Fruit fly (Drosophila melanogaster) whole organism, embryonic: Measurements from ENCODE around the gene Sld5.
A peak's percentile ranks its signal among the peaks of the same experiment; 100 is the strongest.

Experiments used
- BtbVII ChIP-seq: fragments of 200-800 bp; sonication (Bioruptor generic); optimal IDR thresholded peaks from 3 replicates; lab custom pipeline; 2017; ENCODE audit warnings: missing biosample characterization, mild to moderate bottlenecking, missing genetic modification characterization
- CG10209 ChIP-seq: fragments of 200-800 bp; sonication (Bioruptor generic); optimal IDR thresholded peaks from 3 replicates; lab custom pipeline; 2017; ENCODE audit warnings: missing biosample characterization, mild to moderate bottlenecking, missing genetic modification characterization, missing genetic modification reagents
- CG10431 ChIP-seq: fragments of 200-800 bp; sonication (Bioruptor generic); optimal IDR thresholded peaks from 3 replicates; lab custom pipeline; 2018; ENCODE audit warnings: missing biosample characterization, mild to moderate bottlenecking, missing genetic modification characterization
- CG10462 ChIP-seq: fragments of 200-800 bp; sonication (Bioruptor generic); optimal IDR thresholded peaks from 2 replicates; lab custom pipeline; 2016; ENCODE audit warnings: missing biosample characterization, missing genetic modification characterization
- CG11247 ChIP-seq: fragments of 200-800 bp; sonication (Bioruptor generic); IDR thresholded peaks from 2 replicates; pipeline ENCODE4 v1.3.6; 2022; ENCODE audit warnings: missing biosample characterization, missing genetic modification characterization
- CG11398 ChIP-seq: fragments of 200-800 bp; sonication (Bioruptor generic); optimal IDR thresholded peaks from 2 replicates; lab custom pipeline; 2016; ENCODE audit warnings: missing biosample characterization, missing genetic modification characterization
- CG11456 ChIP-seq: fragments of 200-800 bp; sonication (Bioruptor generic); IDR thresholded peaks from 3 replicates; pipeline ENCODE4 v1.3.6; 2022; ENCODE audit warnings: missing biosample characterization, missing genetic modification characterization
- CG14014 ChIP-seq: fragments of 200-800 bp; sonication (Bioruptor generic); IDR thresholded peaks from 2 replicates; pipeline ENCODE4 v1.3.6; 2022; ENCODE audit warnings: missing biosample characterization, missing genetic modification characterization
- CG14050 ChIP-seq: fragments of 200-800 bp; sonication (Bioruptor generic); IDR thresholded peaks from 3 replicates; pipeline ENCODE4 v1.3.6; 2022; ENCODE audit warnings: missing biosample characterization, missing genetic modification characterization
- CG14667 ChIP-seq: fragments of 200-800 bp; sonication (Bioruptor generic); IDR thresholded peaks from 2 replicates; pipeline ENCODE4 v1.3.6; 2022; ENCODE audit warnings: missing biosample characterization, missing genetic modification characterization
- CG15601 ChIP-seq: fragments of 200-800 bp; sonication (Bioruptor generic); optimal IDR thresholded peaks from 3 replicates; lab custom pipeline; 2019; ENCODE audit warnings: missing biosample characterization, mild to moderate bottlenecking, missing genetic modification characterization, moderate library complexity
- CG31224 ChIP-seq: fragments of 200-800 bp; sonication (Bioruptor generic); IDR thresholded peaks from 2 replicates; pipeline ENCODE4 v1.3.6; 2022; ENCODE audit warnings: missing biosample characterization, missing genetic modification characterization
- CG31441 ChIP-seq: fragments of 200-800 bp; sonication (Bioruptor generic); IDR thresholded peaks from 2 replicates; pipeline ENCODE4 v1.3.6; 2022; ENCODE audit warnings: missing biosample characterization, missing genetic modification characterization
- CG3281 ChIP-seq: fragments of 200-800 bp; sonication (Bioruptor generic); optimal IDR thresholded peaks from 3 replicates; lab custom pipeline; 2017; ENCODE audit warnings: missing biosample characterization, mild to moderate bottlenecking, missing genetic modification characterization
- CG4404 ChIP-seq: fragments of 200-800 bp; sonication (Bioruptor generic); IDR thresholded peaks from 2 replicates; pipeline ENCODE4 v1.3.6; 2022; ENCODE audit warnings: missing biosample characterization, missing genetic modification characterization
- CG6854 ChIP-seq: fragments of 200-800 bp; sonication (Bioruptor generic); optimal IDR thresholded peaks from 3 replicates; lab custom pipeline; 2017; ENCODE audit warnings: missing biosample characterization, mild to moderate bottlenecking, missing genetic modification characterization
- CG8944 ChIP-seq: fragments of 200-800 bp; sonication (Bioruptor generic); optimal IDR thresholded peaks from 3 replicates; lab custom pipeline; 2016; ENCODE audit warnings: missing biosample characterization, missing genetic modification characterization
- CG9727 ChIP-seq: fragments of 200-800 bp; sonication (Bioruptor generic); optimal IDR thresholded peaks from 3 replicates; lab custom pipeline; 2017; ENCODE audit warnings: missing biosample characterization, mild to moderate bottlenecking, missing genetic modification characterization
- CG9817 ChIP-seq: fragments of 200-800 bp; sonication (Bioruptor generic); optimal IDR thresholded peaks from 2 replicates; lab custom pipeline; 2018; ENCODE audit warnings: missing biosample characterization, mild to moderate bottlenecking, missing genetic modification characterization, moderate library complexity
- CG9876 ChIP-seq: fragments of 200-800 bp; sonication (Bioruptor generic); optimal IDR thresholded peaks from 2 replicates; lab custom pipeline; 2016; ENCODE audit warnings: missing biosample characterization, missing genetic modification characterization
- CHES-1-like ChIP-seq: fragments of 200-800 bp; sonication (Bioruptor generic); optimal IDR thresholded peaks from 2 replicates; lab custom pipeline; 2016; ENCODE audit warnings: missing biosample characterization, missing genetic modification characterization
- Dfd ChIP-seq, 2 experiments: fragments of >200 bp; optimal IDR thresholded peaks; 2 replicates each; lab custom pipeline; 2017; ENCODE audit warnings: missing biosample characterization in 2 of 2, missing genetic modification characterization in 2 of 2
- Ets65A ChIP-seq: fragments of 200-800 bp; sonication (Bioruptor generic); peaks from one replicate; lab custom pipeline; 2016; ENCODE audit warnings: missing biosample characterization, missing genetic modification characterization
- H15 ChIP-seq: fragments of 200-800 bp; sonication (Bioruptor generic); IDR thresholded peaks from 3 replicates; pipeline ENCODE4 v1.3.6; 2022; ENCODE audit warnings: missing biosample characterization, missing genetic modification characterization
- HLHmδ ChIP-seq: fragments of 200-800 bp; sonication (Bioruptor generic); optimal IDR thresholded peaks from 2 replicates; lab custom pipeline; 2018; ENCODE audit warnings: missing biosample characterization, mild to moderate bottlenecking, missing genetic modification characterization, moderate library complexity
- HmgD ChIP-seq: fragments of 200-800 bp; sonication (Bioruptor generic); optimal IDR thresholded peaks from 3 replicates; lab custom pipeline; 2016; ENCODE audit warnings: missing biosample characterization, missing genetic modification characterization
- Hmx ChIP-seq: fragments of 200-800 bp; sonication (Bioruptor generic); optimal IDR thresholded peaks from 2 replicates; lab custom pipeline; 2016; ENCODE audit warnings: missing biosample characterization, missing genetic modification characterization
- Hr39 ChIP-seq: fragments of >200 bp; optimal IDR thresholded peaks from 2 replicates; lab custom pipeline; 2017
- Jarid2 ChIP-seq: fragments of 200-800 bp; sonication (Bioruptor generic); optimal IDR thresholded peaks from 3 replicates; lab custom pipeline; 2017; ENCODE audit warnings: mild to moderate bottlenecking, missing biosample characterization, missing genetic modification reagents, missing genetic modification characterization
- MESR4 ChIP-seq: fragments of 200-800 bp; sonication (Bioruptor generic); optimal IDR thresholded peaks from 2 replicates; lab custom pipeline; 2018; ENCODE audit warnings: missing biosample characterization, mild to moderate bottlenecking, missing genetic modification characterization, moderate library complexity
- Med ChIP-seq: fragments of 200-800 bp; sonication (Bioruptor generic); peaks from one replicate; lab custom pipeline; 2016; ENCODE audit warnings: missing biosample characterization, missing genetic modification characterization, mild to moderate bottlenecking, inconsistent platforms, moderate library complexity
- NC2α ChIP-seq: fragments of 200-800 bp; sonication (Bioruptor generic); optimal IDR thresholded peaks from 2 replicates; lab custom pipeline; 2016; ENCODE audit warnings: missing biosample characterization, missing genetic modification characterization
- Opbp ChIP-seq: fragments of 200-800 bp; sonication (Bioruptor generic); IDR thresholded peaks from 3 replicates; pipeline ENCODE4 v1.3.6; 2022; ENCODE audit warnings: missing biosample characterization, missing genetic modification characterization; ENCODE audit not compliant: partially characterized antibody
- Sry-β ChIP-seq: fragments of 200-800 bp; sonication (Bioruptor generic); optimal IDR thresholded peaks from 2 replicates; lab custom pipeline; 2018; ENCODE audit warnings: missing biosample characterization, mild to moderate bottlenecking, missing genetic modification characterization, moderate library complexity
- Ssrp ChIP-seq: fragments of 200-800 bp; sonication (Bioruptor generic); optimal IDR thresholded peaks from 2 replicates; lab custom pipeline; 2018; ENCODE audit warnings: missing biosample characterization, mild to moderate bottlenecking, missing genetic modification characterization, moderate library complexity
- chif ChIP-seq, 2 experiments: fragments of 200-800 bp; sonication (Bioruptor generic); optimal IDR thresholded peaks; 3 replicates each; lab custom pipeline; 2016; ENCODE audit warnings: missing biosample characterization in 2 of 2, missing genetic modification characterization in 2 of 2
- crol ChIP-seq: fragments of 200-800 bp; sonication (Bioruptor generic); IDR thresholded peaks from 2 replicates; pipeline ENCODE4 v1.3.6; 2022; ENCODE audit warnings: missing biosample characterization, missing genetic modification characterization
- grn ChIP-seq: fragments of 200-800 bp; sonication (Bioruptor generic); optimal IDR thresholded peaks from 3 replicates; lab custom pipeline; 2017; ENCODE audit warnings: missing biosample characterization, missing genetic modification characterization
- ham ChIP-seq: fragments of 200-800 bp; sonication (Bioruptor generic); IDR thresholded peaks from 2 replicates; pipeline ENCODE4 v1.3.6; 2022; ENCODE audit warnings: missing biosample characterization, missing genetic modification characterization
- hb ChIP-seq: fragments of 200-800 bp; sonication (Bioruptor generic); IDR thresholded peaks from 3 replicates; pipeline ENCODE4 v1.3.6; 2022; ENCODE audit warnings: missing biosample characterization, missing genetic modification characterization; ENCODE audit not compliant: partially characterized antibody
- kah ChIP-seq: fragments of 200-800 bp; sonication (Bioruptor generic); optimal IDR thresholded peaks from 2 replicates; lab custom pipeline; 2018; ENCODE audit warnings: missing biosample characterization, mild to moderate bottlenecking, missing genetic modification characterization
- lbe ChIP-seq: fragments of 200-800 bp; sonication (Bioruptor generic); optimal IDR thresholded peaks from 2 replicates; lab custom pipeline; 2016; ENCODE audit warnings: missing biosample characterization, mild to moderate bottlenecking, missing genetic modification characterization
- lmd ChIP-seq: fragments of 200-800 bp; sonication (Bioruptor generic); IDR thresholded peaks from 2 replicates; pipeline ENCODE4 v1.3.6; 2022; ENCODE audit warnings: missing biosample characterization, missing genetic modification characterization
- nmo ChIP-seq: fragments of 200-800 bp; sonication (Bioruptor generic); optimal IDR thresholded peaks from 2 replicates; lab custom pipeline; 2018; ENCODE audit warnings: missing biosample characterization, mild to moderate bottlenecking, missing genetic modification characterization, moderate library complexity
- odd ChIP-seq: fragments of 200-800 bp; sonication (Bioruptor generic); optimal IDR thresholded peaks from 2 replicates; lab custom pipeline; 2017; ENCODE audit warnings: missing biosample characterization, mild to moderate bottlenecking, missing genetic modification characterization
- pfk ChIP-seq: fragments of 200-800 bp; sonication (Bioruptor generic); optimal IDR thresholded peaks from 2 replicates; lab custom pipeline; 2018; ENCODE audit warnings: missing biosample characterization, mild to moderate bottlenecking, missing genetic modification characterization, moderate library complexity
- prd ChIP-seq, 3 experiments: fragments of >200 bp in 2 of 3; fragments of 200-800 bp in 1 of 3; sonication (Bioruptor generic) in 1 of 3; optimal IDR thresholded peaks in 2 of 3; IDR thresholded peaks in 1 of 3; 2 replicates in 2 of 3; 3 replicates in 1 of 3; pipeline versions ENCODE4 v1.3.6 to Lab custom; 2017 to 2022; ENCODE audit warnings: missing biosample characterization in 1 of 3, missing genetic modification characterization in 1 of 3
- sc ChIP-seq, 3 experiments: fragments of >200 bp in 2 of 3; fragments of 200-800 bp in 1 of 3; sonication (Bioruptor generic) in 1 of 3; optimal IDR thresholded peaks; 2 replicates in 2 of 3; 3 replicates in 1 of 3; lab custom pipeline; 2017; ENCODE audit warnings: mild to moderate bottlenecking in 1 of 3, missing biosample characterization in 1 of 3, missing genetic modification characterization in 1 of 3, missing genetic modification reagents in 1 of 3
- scrt ChIP-seq: fragments of 200-800 bp; sonication (Bioruptor generic); optimal IDR thresholded peaks from 2 replicates; lab custom pipeline; 2018; ENCODE audit warnings: missing biosample characterization, mild to moderate bottlenecking, missing genetic modification characterization, moderate library complexity
- ssp ChIP-seq: fragments of 200-800 bp; sonication (Bioruptor generic); IDR thresholded peaks from 2 replicates; pipeline ENCODE4 v1.3.6; 2022; ENCODE audit warnings: missing biosample characterization, missing genetic modification characterization

The Sld5 gene

dm6 chr3R:26105924-26106494 is 49.7 kb upstream of the Sld5 start (continued):
- TF ChIP-seq Hmx (GFP tag; lab: Kevin White, UChicago) (no peak), CG10431 (GFP tag; lab: Kevin White, UChicago) (no peak), CG8944 (GFP tag; lab: Kevin White, UChicago) (no peak), hb (GFP tag; lab: Robert Waterston, UW) (no peak), HmgD (GFP tag; lab: Kevin White, UChicago) (no peak), prd (optimal IDR thresholded peaks at IDR 0.05; lab: Kevin White, UChicago) (no peak), prd (GFP tag; IDR thresholded peaks at IDR 0.05; lab: Robert Waterston, UW) (peak; percentile 83), ssp (GFP tag; lab: Robert Waterston, UW) (peak; percentile 33; the same call in 1 of the 2 replicates), nmo (peak; percentile 54), BtbVII (peak; percentile 73), CG9876 (GFP tag; lab: Kevin White, UChicago) (no peak), Med (GFP tag; lab: Kevin White, UChicago) (peak; percentile 76), Sry-β (GFP tag; lab: Kevin White, UChicago) (no peak), CG3281 (GFP tag; lab: Kevin White, UChicago) (peak; percentile 75), lbe (GFP tag; lab: Kevin White, UChicago) (no peak), H15 (GFP tag; lab: Robert Waterston, UW) (peak; percentile 59; the same call in 1 of the 3 replicates), Opbp (no peak), chif (GFP tag; optimal IDR thresholded peaks at IDR 0.05; lab: Kevin White, UChicago) (no peak), Dfd (GFP tag; optimal IDR thresholded peaks at IDR 0.05; lab: Kevin White, UChicago) (no peak), CG14050 (GFP tag; lab: Robert Waterston, UW) (peak; percentile 73), CG9727 (GFP tag; lab: Kevin White, UChicago) (peak; percentile 27), Hr39 (lab: Kevin White, UChicago) (no peak), CG10462 (GFP tag; lab: Kevin White, UChicago) (no peak), Ssrp (peak; percentile 11), CG11398 (GFP tag; lab: Kevin White, UChicago) (no peak), ham (no peak), crol (GFP tag; lab: Robert Waterston, UW) (peak; percentile 79), Jarid2 (GFP tag; lab: Kevin White, UChicago) (no peak), kah (no peak), CG11247 (peak; percentile 82), Ets65A (no peak), NC2α (GFP tag; lab: Kevin White, UChicago) (no peak), MESR4 (GFP tag; lab: Kevin White, UChicago) (no peak), CG31224 (GFP tag; lab: Robert Waterston, UW) (peak; percentile 81), CG6854 (peak; percentile 65), odd (GFP tag; lab: Kevin White, UChicago) (no peak), lmd (GFP tag; lab: Robert Waterston, UW) (peak; percentile 88), CG10209 (GFP tag; lab: Kevin White, UChicago) (peak; percentile 52), pfk (GFP tag; lab: Kevin White, UChicago) (no peak), CG31441 (no peak; the same call in 1 of the 2 replicates), CG9817 (tag; lab: Kevin White, UChicago) (peak; percentile 47), CG15601 (tag; lab: Kevin White, UChicago) (no peak), CHES-1-like (no peak), sc (optimal IDR thresholded peaks at IDR 0.05; lab: Kevin White, UChicago) (no peak), sc (GFP tag; optimal IDR thresholded peaks at IDR 0.05; lab: Kevin White, UChicago) (no peak), CG11456 (GFP tag; lab: Robert Waterston, UW) (peak; percentile 77), grn (GFP tag; lab: Kevin White, UChicago) (no peak), CG14667 (GFP tag; lab: Robert Waterston, UW) (peak; percentile 72), scrt (GFP tag; lab: Kevin White, UChicago) (peak; percentile 60), CG4404 (GFP tag; lab: Robert Waterston, UW) (peak; percentile 65), CG14014 (peak; percentile 72), HLHmδ (GFP tag; lab: Kevin White, UChicago) (no peak)
